Fruit fly (Drosophila melanogaster) S2 (cell line): ENCODE results near the gene CG5196.

Source experiments
- CG8478 ChIP-seq: fragments of >200 bp; optimal IDR thresholded peaks from 2 replicates; lab custom pipeline; 2018
- CTCF ChIP-seq, 2 experiments: fragments of >200 bp; optimal IDR thresholded peaks; 2 replicates each; lab custom pipeline; 2018

DNA sequence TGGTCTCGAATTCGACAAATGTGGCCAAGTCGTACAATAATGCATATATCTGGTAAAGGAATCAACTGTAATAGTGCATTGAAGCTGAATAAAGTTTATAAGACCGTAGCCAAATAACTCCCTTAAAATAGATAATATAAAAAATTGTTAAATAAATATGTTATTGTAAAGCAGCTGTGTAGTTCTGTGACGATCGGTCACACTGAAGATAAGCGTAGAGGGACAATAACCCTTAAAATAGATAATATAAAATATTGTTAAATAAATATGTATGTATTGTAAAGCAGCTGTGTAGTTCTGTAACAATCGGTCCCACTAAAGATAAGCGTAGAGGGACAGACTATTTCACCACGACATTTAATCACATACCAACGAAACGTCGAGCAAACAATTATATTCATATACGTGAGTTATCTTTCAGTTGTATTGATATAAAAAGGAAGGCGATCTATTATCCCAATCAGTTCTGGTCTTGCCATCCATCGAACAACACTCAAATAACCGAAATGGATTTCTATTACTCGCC lies 32.8 kb upstream of the CG5196 start, which contains the start of gene GstD5:
- TF ChIP-seq CG8478 (lab: Kevin White, UChicago) (no peak), CTCF (optimal IDR thresholded peaks at IDR 0.05; lab: Kevin White, UChicago) (no peak)
